Fruit fly (Drosophila melanogaster): ENCODE results near the gene AttD.
A peak's percentile ranks its signal among the peaks of the same experiment; 100 is the strongest.

AttD gene

DNA sequence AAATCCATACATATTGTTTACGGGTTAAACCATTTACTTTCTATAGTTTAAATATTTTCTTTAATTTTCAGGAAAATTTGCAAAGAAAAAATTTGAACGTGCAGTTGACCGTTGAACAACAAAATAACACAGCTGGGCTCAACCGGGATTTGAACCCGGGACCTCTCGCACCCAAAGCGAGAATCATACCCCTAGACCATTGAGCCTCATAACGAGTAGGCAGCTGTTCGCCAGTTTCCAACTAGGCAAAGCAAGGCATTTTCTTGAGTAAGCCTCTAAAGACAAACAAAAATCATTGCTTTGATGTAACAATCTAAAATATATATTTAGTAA lies 7.1 kb upstream of the AttD start (continued):
- no peak for TF ChIP-seq caup (GFP tag; optimal IDR thresholded peaks at IDR 0.05; ENCODE audit: severe bottlenecking)
- peak; percentile 79; the same call in 2 of the 3 replicates for TF ChIP-seq HLH4C (GFP tag; IDR thresholded peaks at IDR 0.05; ENCODE audit: partially characterized antibody)
- TF ChIP-seq grn (GFP tag; optimal IDR thresholded peaks at IDR 0.05) = no peak
- no peak for TF ChIP-seq Hsf (GFP tag; optimal IDR thresholded peaks at IDR 0.05)
- TF ChIP-seq Nf-YC (tag; optimal IDR thresholded peaks at IDR 0.05) = no peak
- no peak for TF ChIP-seq gfzf (GFP tag; optimal IDR thresholded peaks at IDR 0.05)
- TF ChIP-seq hbn (GFP tag; IDR thresholded peaks at IDR 0.05; ENCODE audit: partially characterized antibody) = peak; percentile 47; the same call in 1 of the 2 replicates
- no peak for TF ChIP-seq eve (GFP tag; optimal IDR thresholded peaks at IDR 0.05)
- TF ChIP-seq slp2 (GFP tag; optimal IDR thresholded peaks at IDR 0.05) = no peak
- TF ChIP-seq CG7928 (GFP tag; optimal IDR thresholded peaks at IDR 0.05) = no peak
- no peak for TF ChIP-seq CG14710 (tag; optimal IDR thresholded peaks at IDR 0.05)
- TF ChIP-seq CG7745 (tag; optimal IDR thresholded peaks at IDR 0.05) = peak; percentile 32
- TF ChIP-seq ro (GFP tag; IDR thresholded peaks at IDR 0.05) = no peak
- TF ChIP-seq sd (tag; optimal IDR thresholded peaks at IDR 0.05) = no peak
- no peak for TF ChIP-seq bab2 (GFP tag; optimal IDR thresholded peaks at IDR 0.05)
- TF ChIP-seq BEAF-32 (GFP tag; optimal IDR thresholded peaks at IDR 0.05) = no peak
- peak; percentile 56; the same call in 2 of the 3 replicates for TF ChIP-seq zen2 (GFP tag; IDR thresholded peaks at IDR 0.05; ENCODE audit: partially characterized antibody)
- no peak for TF ChIP-seq dmrt11E (tag; optimal IDR thresholded peaks at IDR 0.05)
- TF ChIP-seq CG34224 (GFP tag; IDR thresholded peaks at IDR 0.05; ENCODE audit: partially characterized antibody) = peak; percentile 42; the same call in 1 of the 3 replicates
- TF ChIP-seq sisA (GFP tag; IDR thresholded peaks at IDR 0.05) = no peak
- no peak for TF ChIP-seq abd-A (tag; optimal IDR thresholded peaks at IDR 0.05)
- no peak for TF ChIP-seq CG43689 (GFP tag; IDR thresholded peaks at IDR 0.05)
- TF ChIP-seq hb (GFP tag; IDR thresholded peaks at IDR 0.05; ENCODE audit: partially characterized antibody) = peak; percentile 82; the same call in 2 of the 3 replicates
- no peak for TF ChIP-seq cato (GFP tag; optimal IDR thresholded peaks at IDR 0.05; ENCODE audit: borderline replicate concordance)
- TF ChIP-seq scrt (GFP tag; optimal IDR thresholded peaks at IDR 0.05) = no peak
- TF ChIP-seq CG9817 (tag; optimal IDR thresholded peaks at IDR 0.05) = no peak
- no peak for TF ChIP-seq Dip2 (GFP tag; IDR thresholded peaks at IDR 0.05)
- no peak for TF ChIP-seq CG4820 (GFP tag; optimal IDR thresholded peaks at IDR 0.05)
- TF ChIP-seq CG5245 (GFP tag; optimal IDR thresholded peaks at IDR 0.05) = no peak
- peak; percentile 90 for TF ChIP-seq tna (GFP tag; IDR thresholded peaks at IDR 0.05; ENCODE audit: partially characterized antibody)
- TF ChIP-seq org-1 (GFP tag; optimal IDR thresholded peaks at IDR 0.05) = no peak
- TF ChIP-seq lov (optimal IDR thresholded peaks at IDR 0.05) = peak; percentile 40
- no peak for TF ChIP-seq lov (GFP tag; IDR thresholded peaks at IDR 0.05)
- no peak for TF ChIP-seq zen (tag; optimal IDR thresholded peaks at IDR 0.05)
- peak; percentile 14 for TF ChIP-seq CG34376 (GFP tag; optimal IDR thresholded peaks at IDR 0.05)
- TF ChIP-seq Gug (GFP tag; IDR thresholded peaks at IDR 0.05) = no peak
- no peak; the same call in 1 of the 2 replicates for TF ChIP-seq CG31441 (GFP tag; IDR thresholded peaks at IDR 0.05)
- TF ChIP-seq ssp (GFP tag; IDR thresholded peaks at IDR 0.05) = no peak
- no peak for TF ChIP-seq Poxn (GFP tag; IDR thresholded peaks at IDR 0.05)
- no peak for TF ChIP-seq CG9932 (GFP tag; IDR thresholded peaks at IDR 0.05)
- no peak for TF ChIP-seq shn (GFP tag; optimal IDR thresholded peaks at IDR 0.05)
- TF ChIP-seq CG18619 (GFP tag; optimal IDR thresholded peaks at IDR 0.05) = no peak
- TF ChIP-seq Jarid2 (GFP tag; optimal IDR thresholded peaks at IDR 0.05) = no peak
- TF ChIP-seq CG10209 (GFP tag; optimal IDR thresholded peaks at IDR 0.05) = no peak
- TF ChIP-seq CG16863 (GFP tag; optimal IDR thresholded peaks at IDR 0.05) = no peak
- TF ChIP-seq Ravus (GFP tag; IDR thresholded peaks at IDR 0.05) = no peak
- TF ChIP-seq Atf-2 (GFP tag; optimal IDR thresholded peaks at IDR 0.05) = no peak
- no peak for TF ChIP-seq Ets65A (GFP tag)
- TF ChIP-seq phol (tag; optimal IDR thresholded peaks at IDR 0.05) = no peak
- TF ChIP-seq CG12071 (GFP tag; optimal IDR thresholded peaks at IDR 0.05) = no peak
- no peak for TF ChIP-seq CG4707 (GFP tag; optimal IDR thresholded peaks at IDR 0.05)
